Fruit fly (Drosophila melanogaster) whole organism, prepupa: ENCODE data around the gene NimB3.

ENCODE experiments used
- CG10631 ChIP-seq: fragments of 200-800 bp; sonication (Bioruptor generic); optimal IDR thresholded peaks from 2 replicates; lab custom pipeline; 2016; ENCODE audit warnings: missing biosample characterization, missing genetic modification characterization
- CG10669 ChIP-seq: fragments of 200-800 bp; sonication (Bioruptor generic); optimal IDR thresholded peaks from 3 replicates; lab custom pipeline; 2018; ENCODE audit warnings: missing biosample characterization, mild to moderate bottlenecking, missing genetic modification characterization, moderate library complexity
- CG11294 ChIP-seq: fragments of 200-800 bp; sonication (Bioruptor generic); IDR thresholded peaks from 2 replicates; pipeline ENCODE4 v1.3.6; 2022; ENCODE audit warnings: missing biosample characterization, missing genetic modification characterization
- CG11762 ChIP-seq: fragments of 200-800 bp; sonication (Bioruptor generic); optimal IDR thresholded peaks from 3 replicates; lab custom pipeline; 2016; ENCODE audit warnings: missing biosample characterization, missing genetic modification characterization; ENCODE audit not compliant: insufficient read depth
- CG15336 ChIP-seq: fragments of 200-800 bp; sonication (Bioruptor generic); IDR thresholded peaks from 2 replicates; pipeline ENCODE4 v1.3.6; 2022; ENCODE audit warnings: missing biosample characterization, missing genetic modification characterization
- CG1621 ChIP-seq: fragments of 200-800 bp; sonication (Bioruptor generic); optimal IDR thresholded peaks from 3 replicates; lab custom pipeline; 2018; ENCODE audit warnings: missing biosample characterization, mild to moderate bottlenecking, missing genetic modification characterization
- CG16779 ChIP-seq: fragments of 200-800 bp; sonication (Bioruptor generic); optimal IDR thresholded peaks from 3 replicates; lab custom pipeline; 2017; ENCODE audit warnings: missing biosample characterization, mild to moderate bottlenecking, missing genetic modification characterization
- CG3032 ChIP-seq: fragments of 200-800 bp; optimal IDR thresholded peaks from 2 replicates; lab custom pipeline; 2019; ENCODE audit warnings: missing biosample characterization, mild to moderate bottlenecking, missing genetic modification characterization, moderate library complexity
- CG31627 ChIP-seq: fragments of 200-800 bp; sonication (Bioruptor generic); optimal IDR thresholded peaks from 3 replicates; lab custom pipeline; 2016; ENCODE audit warnings: missing biosample characterization, missing genetic modification characterization
- CG6163 ChIP-seq: fragments of 200-800 bp; sonication (Bioruptor generic); IDR thresholded peaks from 3 replicates; pipeline ENCODE4 v1.3.6; 2022; ENCODE audit warnings: missing biosample characterization, missing genetic modification characterization
- CG6276 ChIP-seq: fragments of 200-800 bp; sonication (Bioruptor generic); optimal IDR thresholded peaks from 2 replicates; lab custom pipeline; 2017; ENCODE audit warnings: missing biosample characterization, mild to moderate bottlenecking, missing genetic modification characterization
- CG6792 ChIP-seq: fragments of 200-800 bp; sonication (Bioruptor generic); optimal IDR thresholded peaks from 3 replicates; lab custom pipeline; 2016; ENCODE audit warnings: missing biosample characterization, missing genetic modification characterization
- CG6808 ChIP-seq: fragments of 200-800 bp; sonication (Bioruptor generic); optimal IDR thresholded peaks from 3 replicates; lab custom pipeline; 2017; ENCODE audit warnings: missing biosample characterization, missing genetic modification characterization, mild to moderate bottlenecking, moderate library complexity, missing genetic modification reagents
- CG6854 ChIP-seq: fragments of 200-800 bp; sonication (Bioruptor generic); optimal IDR thresholded peaks from 2 replicates; lab custom pipeline; 2017; ENCODE audit warnings: missing biosample characterization, mild to moderate bottlenecking, missing genetic modification characterization
- CG8119 ChIP-seq: fragments of 200-800 bp; sonication (Bioruptor generic); IDR thresholded peaks from 3 replicates; pipeline ENCODE4 v1.3.6; 2022; ENCODE audit warnings: missing biosample characterization, missing genetic modification characterization
- CG8319 ChIP-seq: fragments of 200-800 bp; sonication (Bioruptor generic); optimal IDR thresholded peaks from 3 replicates; lab custom pipeline; 2016; ENCODE audit warnings: missing biosample characterization, missing genetic modification characterization
- CG9139 ChIP-seq: fragments of 200-800 bp; sonication (Bioruptor generic); optimal IDR thresholded peaks from 3 replicates; lab custom pipeline; 2017; ENCODE audit warnings: missing biosample characterization, mild to moderate bottlenecking, missing genetic modification characterization
- Eip78C ChIP-seq: fragments of 200-800 bp; sonication (Bioruptor generic); peaks from one replicate; lab custom pipeline; 2016; ENCODE audit warnings: missing biosample characterization, missing genetic modification characterization
- Ets96B ChIP-seq: fragments of 200-800 bp; optimal IDR thresholded peaks from 2 replicates; lab custom pipeline; 2019; ENCODE audit warnings: missing biosample characterization, mild to moderate bottlenecking, missing genetic modification characterization, moderate library complexity
- Hr38 ChIP-seq: sonication (Bioruptor generic); optimal IDR thresholded peaks from 2 replicates; lab custom pipeline; 2016; ENCODE audit warnings: missing biosample characterization, missing genetic modification characterization
- Lpt ChIP-seq: fragments of 200-800 bp; sonication (Bioruptor generic); optimal IDR thresholded peaks from 3 replicates; lab custom pipeline; 2016; ENCODE audit warnings: missing biosample characterization, missing genetic modification characterization
- OdsH ChIP-seq: fragments of 200-800 bp; sonication (Bioruptor generic); optimal IDR thresholded peaks from 3 replicates; lab custom pipeline; 2016; ENCODE audit warnings: missing biosample characterization, missing genetic modification characterization
- Sox14 ChIP-seq: fragments of 200-800 bp; sonication (Bioruptor generic); optimal IDR thresholded peaks from 3 replicates; lab custom pipeline; 2016; ENCODE audit warnings: missing biosample characterization, missing genetic modification characterization
- Sox15 ChIP-seq: fragments of 200-800 bp; sonication (Bioruptor generic); optimal IDR thresholded peaks from 3 replicates; lab custom pipeline; 2016; ENCODE audit warnings: missing biosample characterization, missing genetic modification characterization
- achi ChIP-seq: fragments of 200-800 bp; sonication (Bioruptor generic); optimal IDR thresholded peaks from 3 replicates; lab custom pipeline; 2016; ENCODE audit warnings: missing biosample characterization, missing genetic modification characterization
- fd59A ChIP-seq: fragments of 200-800 bp; sonication (Bioruptor generic); optimal IDR thresholded peaks from 2 replicates; lab custom pipeline; 2017; ENCODE audit warnings: missing biosample characterization, mild to moderate bottlenecking, missing genetic modification characterization, missing genetic modification reagents
- fkh ChIP-seq: fragments of 200-800 bp; sonication (Bioruptor generic); optimal IDR thresholded peaks from 3 replicates; lab custom pipeline; 2017; ENCODE audit warnings: missing biosample characterization, mild to moderate bottlenecking, missing genetic modification characterization, moderate library complexity
- pdm3 ChIP-seq: fragments of 200-800 bp; sonication (Bioruptor generic); optimal IDR thresholded peaks from 3 replicates; lab custom pipeline; 2016; ENCODE audit warnings: missing biosample characterization, missing genetic modification characterization
- spab ChIP-seq: fragments of 200-800 bp; sonication (Bioruptor generic); optimal IDR thresholded peaks from 2 replicates; lab custom pipeline; 2017; ENCODE audit warnings: missing biosample characterization, mild to moderate bottlenecking, missing genetic modification characterization, missing genetic modification reagents
- ss ChIP-seq, 2 experiments: fragments of 200-800 bp; sonication (Bioruptor generic); optimal IDR thresholded peaks; 2 replicates in 1 of 2; 3 replicates in 1 of 2; lab custom pipeline; 2017 to 2018; ENCODE audit warnings: mild to moderate bottlenecking in 2 of 2, missing biosample characterization in 2 of 2, missing genetic modification characterization in 2 of 2, moderate library complexity in 1 of 2
- svp ChIP-seq: fragments of 200-800 bp; sonication (Bioruptor generic); peaks from one replicate; lab custom pipeline; 2016; ENCODE audit warnings: missing biosample characterization, missing genetic modification characterization
- topi ChIP-seq: fragments of 200-800 bp; sonication (Bioruptor generic); optimal IDR thresholded peaks from 3 replicates; lab custom pipeline; 2016; ENCODE audit warnings: missing biosample characterization, missing genetic modification characterization
- vri ChIP-seq: fragments of 200-800 bp; sonication (Bioruptor generic); optimal IDR thresholded peaks from 3 replicates; lab custom pipeline; 2016; ENCODE audit warnings: missing biosample characterization, mild to moderate bottlenecking, missing genetic modification characterization

Gene NimB3

DNA sequence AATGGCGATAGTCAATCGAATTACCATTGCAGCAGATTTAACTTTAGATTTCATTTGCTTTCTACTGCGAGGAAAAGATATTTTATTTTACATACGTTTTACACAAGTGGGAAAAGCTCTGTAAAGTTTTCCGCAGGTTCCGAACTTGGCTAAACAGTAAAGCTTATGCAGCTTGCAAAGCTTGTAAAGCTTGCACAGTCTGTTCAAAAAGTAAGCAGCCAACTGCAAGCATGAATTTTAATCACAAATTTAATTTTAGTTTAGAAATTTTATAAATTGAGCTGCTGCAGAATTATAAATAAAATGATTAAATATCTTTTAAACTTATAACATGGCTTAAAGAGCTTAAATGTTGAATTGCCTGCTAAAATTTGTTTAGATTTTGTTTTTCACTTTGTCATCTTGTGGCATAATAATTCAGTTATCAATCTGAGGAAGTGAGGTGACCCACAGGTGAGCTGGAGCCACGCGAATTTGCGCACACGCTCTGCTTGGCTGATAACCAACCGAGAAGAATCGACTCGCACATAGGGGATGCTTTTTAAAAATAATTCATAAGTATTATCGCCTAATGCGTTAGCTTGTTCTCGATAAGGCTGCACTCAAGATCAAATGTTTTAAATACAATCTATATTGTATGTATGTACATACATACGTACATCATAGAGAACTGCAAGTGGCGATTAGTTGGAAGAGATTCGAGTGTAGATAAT, 44.0 kb upstream of the NimB3 start (continued):
- TF ChIP-seq CG16779 (tag; lab: Kevin White, UChicago) (no peak), Ets96B (tag; lab: Kevin White, UChicago) (peak; percentile 9), Sox14 (no peak), CG1621 (tag; lab: Kevin White, UChicago) (no peak), CG6163 (GFP tag; lab: Robert Waterston, UW) (peak; percentile 34; the same call in 2 of the 3 replicates), achi (GFP tag; lab: Kevin White, UChicago) (no peak), CG31627 (GFP tag; lab: Kevin White, UChicago) (no peak), topi (GFP tag; lab: Kevin White, UChicago) (peak; percentile 16), vri (GFP tag; lab: Kevin White, UChicago) (no peak), CG10631 (GFP tag; lab: Kevin White, UChicago) (no peak), fkh (GFP tag; lab: Kevin White, UChicago) (no peak), CG8319 (GFP tag; lab: Kevin White, UChicago) (no peak), CG6854 (no peak), CG11762 (GFP tag; lab: Kevin White, UChicago) (no peak), CG6808 (GFP tag; lab: Kevin White, UChicago) (no peak), CG11294 (GFP tag; lab: Robert Waterston, UW) (no peak), Eip78C (GFP tag; lab: Kevin White, UChicago) (peak; percentile 72), pdm3 (GFP tag; lab: Kevin White, UChicago) (peak; percentile 13), Lpt (GFP tag; lab: Kevin White, UChicago) (no peak)

dm6 chr2L:14010410-14010809, 42.6 kb upstream of the NimB3 start:
- TF ChIP-seq CG16779 (tag; lab: Kevin White, UChicago) (no peak), CG15336 (GFP tag; lab: Robert Waterston, UW) (no peak), CG6276 (GFP tag; lab: Kevin White, UChicago) (no peak), CG10669 (no peak), ss (GFP tag; optimal IDR thresholded peaks at IDR 0.05; lab: Kevin White, UChicago) (no peak), CG9139 (GFP tag; lab: Kevin White, UChicago) (peak; percentile 7), OdsH (GFP tag; lab: Kevin White, UChicago) (no peak), fd59A (GFP tag; lab: Kevin White, UChicago) (no peak), Eip78C (GFP tag; lab: Kevin White, UChicago) (no peak), Hr38 (GFP tag; lab: Kevin White, UChicago) (no peak), CG11294 (GFP tag; lab: Robert Waterston, UW) (no peak), Sox15 (GFP tag; lab: Kevin White, UChicago) (no peak), CG3032 (tag; lab: Kevin White, UChicago) (no peak), CG8119 (GFP tag; lab: Robert Waterston, UW) (no peak), svp (GFP tag; lab: Kevin White, UChicago) (peak; percentile 70)

DNA sequence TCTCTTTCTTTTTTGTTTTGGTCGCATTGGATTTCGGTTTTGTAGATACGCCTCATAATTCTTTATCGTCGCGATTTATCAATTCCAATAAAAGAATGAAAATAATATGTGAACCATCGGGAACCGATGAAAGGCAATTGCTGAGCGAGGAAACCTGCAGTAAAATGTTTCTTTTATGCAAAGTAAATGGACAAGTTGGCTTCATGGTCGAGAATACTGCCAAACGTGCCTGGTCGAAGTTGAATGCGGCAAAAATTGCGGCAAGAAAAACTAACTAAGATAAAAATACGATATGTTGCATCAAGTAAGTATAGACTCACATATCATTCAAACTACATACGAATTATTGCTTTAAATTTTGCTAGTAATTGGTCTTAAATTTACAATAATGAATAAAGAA, 40.0 kb upstream of the NimB3 start, which contains the start of gene CG42692:
Gene CG42692, plus strand, starts transcription at position 301 of the 400 bp plus-strand sequence.
- TF ChIP-seq spab (no peak), svp (GFP tag; lab: Kevin White, UChicago) (peak; percentile 12)

DNA sequence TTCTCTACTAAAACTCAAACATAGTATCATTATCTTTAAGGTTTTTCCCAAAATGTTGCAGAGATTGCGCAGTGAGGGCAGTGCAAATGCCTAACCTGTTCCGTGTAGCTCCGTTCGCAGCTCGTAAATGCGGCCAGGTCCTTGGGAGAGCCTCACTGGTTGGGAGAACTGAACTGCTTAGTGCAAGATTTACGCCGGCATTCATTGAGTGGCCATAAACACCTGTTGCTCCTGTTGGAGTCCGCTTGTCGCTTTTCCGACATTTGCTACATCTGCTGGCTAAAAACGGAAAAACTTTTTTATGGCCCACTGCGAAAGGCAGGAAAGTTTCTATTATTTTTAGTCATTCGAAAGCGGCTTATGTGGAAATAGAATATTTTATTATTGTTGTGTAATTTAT, 34.1 kb upstream of the NimB3 start:
- TF ChIP-seq CG6792 (no peak), CG16779 (tag; lab: Kevin White, UChicago) (no peak), Lpt (GFP tag; lab: Kevin White, UChicago) (no peak), pdm3 (GFP tag; lab: Kevin White, UChicago) (no peak), Sox15 (GFP tag; lab: Kevin White, UChicago) (no peak)
- TF ChIP-seq, all 60 proteins: peak for 0
